Fruit fly (Drosophila melanogaster): ENCODE results near the gene ND-23.

DNA sequence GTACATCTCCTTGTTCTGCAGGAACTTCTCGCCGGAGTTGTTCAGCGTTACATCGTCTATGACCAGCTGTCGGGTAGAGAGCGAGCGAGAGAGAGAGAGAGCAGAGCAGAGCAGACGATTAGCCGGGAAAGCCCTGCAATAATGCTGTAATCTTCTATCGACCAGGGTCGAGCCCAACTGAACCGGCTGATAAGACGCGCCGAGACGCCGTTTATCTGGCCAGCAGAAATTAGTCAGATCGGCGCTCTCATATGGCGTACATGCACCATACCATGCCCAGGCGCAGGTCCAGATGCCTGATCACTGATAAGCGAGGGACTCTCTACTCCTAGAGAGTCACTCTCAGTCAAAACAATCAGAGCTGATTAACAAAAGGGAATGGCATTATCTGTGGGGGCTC, 15.0 kb upstream of the ND-23 start:
- TF ChIP-seq ey (GFP tag; optimal IDR thresholded peaks at IDR 0.05) = no peak
- TF ChIP-seq Vsx2 (GFP tag; optimal IDR thresholded peaks at IDR 0.05; ENCODE audit: partially characterized antibody) = no peak
- no peak for TF ChIP-seq usp (GFP tag; optimal IDR thresholded peaks at IDR 0.05)
- TF ChIP-seq h (GFP tag; optimal IDR thresholded peaks at IDR 0.05) = no peak
- no peak for TF ChIP-seq CG32264 (GFP tag; optimal IDR thresholded peaks at IDR 0.05)
- no peak for TF ChIP-seq CrebA (GFP tag; optimal IDR thresholded peaks at IDR 0.05; ENCODE audit: borderline replicate concordance)
- TF ChIP-seq Abd-B (GFP tag; optimal IDR thresholded peaks at IDR 0.05) = no peak
- no peak for TF ChIP-seq Myc (optimal IDR thresholded peaks at IDR 0.05)
- TF ChIP-seq pan (optimal IDR thresholded peaks at IDR 0.05) = no peak
- no peak for TF ChIP-seq rgr (GFP tag; optimal IDR thresholded peaks at IDR 0.05)
